Fruit fly (Drosophila melanogaster): ENCODE data around the gene Zmynd8.

Zmynd8 gene

DNA sequence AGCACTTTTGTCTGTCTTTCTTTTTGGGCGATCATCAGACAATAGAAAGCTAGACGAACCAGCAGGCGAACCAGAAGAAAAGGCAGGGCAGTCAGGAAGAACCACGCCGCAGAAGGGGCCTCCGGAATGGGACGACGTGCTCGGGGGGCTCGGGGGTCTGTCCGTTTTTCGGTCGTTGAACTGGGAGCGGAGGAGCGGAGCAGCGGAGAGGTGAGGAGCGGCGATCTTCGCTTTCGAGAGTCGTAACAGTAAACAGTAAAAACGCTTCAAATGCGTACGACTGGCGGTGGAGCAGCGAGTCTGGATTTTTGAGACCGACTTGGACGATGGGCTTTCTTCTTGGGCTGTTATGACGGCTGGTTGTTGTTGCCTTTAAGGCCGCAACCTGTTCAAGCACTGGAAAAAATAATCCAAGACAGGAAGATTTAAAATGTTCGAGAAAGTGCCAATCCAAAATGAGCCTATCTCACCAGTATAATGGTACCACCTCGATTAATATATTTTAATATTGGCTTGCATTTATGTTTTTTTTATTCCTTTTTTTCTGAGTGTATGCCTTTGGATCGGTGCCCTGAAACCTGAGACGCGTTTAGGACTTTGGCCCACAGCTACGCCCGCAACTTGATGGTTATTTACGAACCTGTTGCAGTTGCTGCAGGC lies 17.6 kb downstream of the Zmynd8 start (continued):
- TF ChIP-seq ro (GFP tag; IDR thresholded peaks at IDR 0.05) (peak; percentile 59; the same call in 1 of the 2 replicates), CG10147 (GFP tag; optimal IDR thresholded peaks at IDR 0.05) (peak; percentile 62), tup (GFP tag; optimal IDR thresholded peaks at IDR 0.05) (peak; percentile 77), Trl (optimal IDR thresholded peaks at IDR 0.05) (no peak), Trl (GFP tag; optimal IDR thresholded peaks at IDR 0.05) (peak; percentile 78), yki (optimal IDR thresholded peaks at IDR 0.05) (no peak), z (GFP tag; IDR thresholded peaks at IDR 0.05) (0 out of 3 replicates have a peak, but pooled peaks have one; percentile 9), NK7.1 (GFP tag; optimal IDR thresholded peaks at IDR 0.05) (no peak), Bdp1 (GFP tag; optimal IDR thresholded peaks at IDR 0.05) (peak; percentile 76), vvl (GFP tag; IDR thresholded peaks at IDR 0.05) (peak; percentile 91), sc (optimal IDR thresholded peaks at IDR 0.05) (no peak), sc (GFP tag; optimal IDR thresholded peaks at IDR 0.05) (peak; percentile 95), CG11696 (GFP tag; IDR thresholded peaks at IDR 0.05) (peak; percentile 75), CG11247 (GFP tag; IDR thresholded peaks at IDR 0.05) (no peak), jing (GFP tag; optimal IDR thresholded peaks at IDR 0.05) (peak; percentile 84), oc (tag; optimal IDR thresholded peaks at IDR 0.05) (peak; percentile 91), lab (GFP tag; optimal IDR thresholded peaks at IDR 0.05) (peak; percentile 65), maf-S (GFP tag; optimal IDR thresholded peaks at IDR 0.05) (peak; percentile 70), ato (GFP tag; IDR thresholded peaks at IDR 0.05; ENCODE audit: partially characterized antibody) (no peak), dimm (GFP tag; IDR thresholded peaks at IDR 0.05) (peak; percentile 48; the same call in 1 of the 2 replicates), dmrt11E (tag; optimal IDR thresholded peaks at IDR 0.05) (peak; percentile 98), btn (GFP tag; optimal IDR thresholded peaks at IDR 0.05) (peak; percentile 78), CG7987 (GFP tag; optimal IDR thresholded peaks at IDR 0.05) (peak; percentile 25), ERR (GFP tag; optimal IDR thresholded peaks at IDR 0.05) (peak; percentile 53), otp (GFP tag; IDR thresholded peaks at IDR 0.05) (peak; percentile 90), gt (GFP tag; IDR thresholded peaks at IDR 0.05) (peak; percentile 72), CG11560 (tag; IDR thresholded peaks at IDR 0.05) (no peak), CG12769 (tag; optimal IDR thresholded peaks at IDR 0.05) (peak; percentile 64), dysf (GFP tag; IDR thresholded peaks at IDR 0.05) (peak; percentile 32; the same call in 1 of the 3 replicates), gce (GFP tag; IDR thresholded peaks at IDR 0.05) (peak; percentile 72; the same call in 1 of the 3 replicates), HmgD (GFP tag; optimal IDR thresholded peaks at IDR 0.05) (peak; percentile 17), p53 (GFP tag; optimal IDR thresholded peaks at IDR 0.05) (peak; percentile 38), al (GFP tag; IDR thresholded peaks at IDR 0.05) (no peak), CG6654 (GFP tag; optimal IDR thresholded peaks at IDR 0.05) (peak; percentile 82), peb (GFP tag; IDR thresholded peaks at IDR 0.05) (peak; percentile 83), ap (GFP tag; IDR thresholded peaks at IDR 0.05) (peak; percentile 78), D (optimal IDR thresholded peaks at IDR 0.05) (no peak), D (GFP tag; optimal IDR thresholded peaks at IDR 0.05) (peak; percentile 95), Hr51 (GFP tag; optimal IDR thresholded peaks at IDR 0.05) (peak; percentile 68 to 74), Abd-B (GFP tag; optimal IDR thresholded peaks at IDR 0.05) (peak; percentile 80), bcd (GFP tag; optimal IDR thresholded peaks at IDR 0.05) (peak; percentile 81), CG6765 (GFP tag; optimal IDR thresholded peaks at IDR 0.05) (no peak), sna (GFP tag; IDR thresholded peaks at IDR 0.05; ENCODE audit: partially characterized antibody) (no peak), luna (GFP tag; optimal IDR thresholded peaks at IDR 0.05) (no peak), CG7745 (tag; optimal IDR thresholded peaks at IDR 0.05) (peak; percentile 80), CG18011 (GFP tag; optimal IDR thresholded peaks at IDR 0.05) (peak; percentile 22), CG31224 (GFP tag; IDR thresholded peaks at IDR 0.05) (no peak), HLH3B (GFP tag; IDR thresholded peaks at IDR 0.05) (peak; percentile 81), CG1603 (tag; optimal IDR thresholded peaks at IDR 0.05) (peak; percentile 95), CG4617 (GFP tag; optimal IDR thresholded peaks at IDR 0.05; ENCODE audit: borderline replicate concordance) (peak; percentile 73), CG8478 (optimal IDR thresholded peaks at IDR 0.05) (no peak)

Measured in whole organism, embryonic.